Fruit fly (Drosophila melanogaster) whole organism, adult: ENCODE results near the gene Pdf.
A peak's percentile ranks its signal among the peaks of the same experiment; 100 is the strongest.

Experiments used
- CG11617 ChIP-seq: fragments of 200-800 bp; sonication (Bioruptor generic); optimal IDR thresholded peaks from 2 replicates; lab custom pipeline; 2017; ENCODE audit warnings: mild to moderate bottlenecking, missing biosample characterization, missing genetic modification reagents, missing genetic modification characterization
- CG12768 ChIP-seq: fragments of 200-800 bp; sonication (Bioruptor generic); optimal IDR thresholded peaks from 2 replicates; lab custom pipeline; 2017; ENCODE audit warnings: missing biosample characterization, missing genetic modification characterization, mild to moderate bottlenecking, moderate library complexity, missing genetic modification reagents
- CG5204 ChIP-seq: fragments of 200-800 bp; sonication (Bioruptor generic); optimal IDR thresholded peaks from 2 replicates; lab custom pipeline; 2016; ENCODE audit warnings: missing biosample characterization, missing genetic modification characterization
- Hr96 ChIP-seq: fragments of 200-800 bp; sonication (Bioruptor generic); optimal IDR thresholded peaks from 2 replicates; lab custom pipeline; 2016; ENCODE audit warnings: missing biosample characterization, missing genetic modification characterization
- bab1 ChIP-seq: fragments of 200-800 bp; sonication (Bioruptor generic); optimal IDR thresholded peaks from 3 replicates; lab custom pipeline; 2019; ENCODE audit warnings: missing biosample characterization, mild to moderate bottlenecking, missing genetic modification characterization, moderate library complexity
- cic ChIP-seq: fragments of 200-800 bp; sonication (Bioruptor generic); optimal IDR thresholded peaks from 2 replicates; lab custom pipeline; 2017; ENCODE audit warnings: missing biosample characterization, mild to moderate bottlenecking, missing genetic modification characterization, moderate library complexity
- kay ChIP-seq: fragments of 200-800 bp; sonication (Bioruptor generic); peaks from one replicate; lab custom pipeline; 2016; ENCODE audit warnings: missing biosample characterization, missing genetic modification characterization, borderline replicate concordance
- ovo ChIP-seq: fragments of 200-800 bp; sonication (Bioruptor generic); optimal IDR thresholded peaks from 2 replicates; lab custom pipeline; 2016; ENCODE audit warnings: missing biosample characterization, missing genetic modification characterization

dm6 chr3R:26432526-26432925 is 23.4 kb downstream of the Pdf start:
- TF ChIP-seq kay (GFP tag; lab: Kevin White, UChicago) (peak; percentile 37), Hr96 (GFP tag; lab: Kevin White, UChicago) (no peak), bab1 (GFP tag; lab: Kevin White, UChicago) (no peak), CG11617 (GFP tag; lab: Kevin White, UChicago) (no peak), ovo (GFP tag; lab: Kevin White, UChicago) (no peak), cic (GFP tag; lab: Kevin White, UChicago) (no peak), CG5204 (GFP tag; lab: Kevin White, UChicago) (no peak), CG12768 (no peak)
